Worm (Caenorhabditis elegans): ENCODE measurements around the gene T05C12.8.

- TF ChIP-seq ceh-82 (tag; optimal IDR thresholded peaks at IDR 0.05) (no peak), blmp-1 (tag; optimal IDR thresholded peaks at IDR 0.05; ENCODE audit: insufficient read depth) (no peak), R02D3.7 (tag; optimal IDR thresholded peaks at IDR 0.05) (no peak), unc-55 (GFP tag; optimal IDR thresholded peaks at IDR 0.05) (no peak)
Measured at ce11 chrII:8232489-8232888, 42.1 kb upstream of the T05C12.8 start, which contains the start of gene M110.7.
